Fruit fly (Drosophila melanogaster) whole organism, wandering third instar larva: Measurements from ENCODE around the gene Pus1.
A peak's percentile ranks its signal among the peaks of the same experiment; 100 is the strongest.

Experiments
- CG32264 ChIP-seq: fragments of 200-800 bp; sonication (Bioruptor generic); optimal IDR thresholded peaks from 2 replicates; lab custom pipeline; 2016; ENCODE audit warnings: missing biosample characterization, missing genetic modification characterization
- CG9705 ChIP-seq: fragments of 200-800 bp; sonication (Bioruptor generic); optimal IDR thresholded peaks from 2 replicates; lab custom pipeline; 2018; ENCODE audit warnings: missing biosample characterization, mild to moderate bottlenecking, missing genetic modification characterization
- CrebA ChIP-seq: fragments of 200-800 bp; sonication (Bioruptor generic); optimal IDR thresholded peaks from 2 replicates; lab custom pipeline; 2016; ENCODE audit warnings: missing biosample characterization, mild to moderate bottlenecking, missing genetic modification characterization, borderline replicate concordance
- Dfd ChIP-seq: fragments of >200 bp; optimal IDR thresholded peaks from 2 replicates; lab custom pipeline; 2017; ENCODE audit warnings: missing biosample characterization, missing genetic modification characterization
- Dif ChIP-seq: fragments of 200-275, 200-300 bp; sonication (Bioruptor generic); optimal IDR thresholded peaks from 2 replicates; lab custom pipeline; 2018; ENCODE audit warnings: missing biosample characterization, missing genetic modification characterization; ENCODE audit not compliant: partially characterized antibody
- GATAd ChIP-seq: sonication (Bioruptor generic); optimal IDR thresholded peaks from 2 replicates; lab custom pipeline; 2016; ENCODE audit warnings: missing biosample characterization, missing genetic modification characterization
- HLH106 ChIP-seq: fragments of 200-800 bp; optimal IDR thresholded peaks from 3 replicates; lab custom pipeline; 2019; ENCODE audit warnings: missing biosample characterization, mild to moderate bottlenecking, missing genetic modification characterization, moderate library complexity
- Hr78 ChIP-seq: fragments of >200 bp; optimal IDR thresholded peaks from 2 replicates; lab custom pipeline; 2017; ENCODE audit warnings: missing biosample characterization, missing genetic modification characterization
- Hr83 ChIP-seq: fragments of 200-300 bp; sonication (Bioruptor generic); optimal IDR thresholded peaks from 2 replicates; lab custom pipeline; 2016; ENCODE audit warnings: missing biosample characterization, mild to moderate bottlenecking, missing genetic modification characterization, moderate library complexity; ENCODE audit not compliant: poor library complexity, severe bottlenecking
- Jra ChIP-seq: sonication (Bioruptor generic); optimal IDR thresholded peaks from 2 replicates; lab custom pipeline; 2016; ENCODE audit warnings: missing biosample characterization, missing genetic modification characterization
- Mio ChIP-seq: sonication (Bioruptor generic); optimal IDR thresholded peaks from 2 replicates; lab custom pipeline; 2016; ENCODE audit warnings: missing biosample characterization, missing genetic modification characterization
- N ChIP-seq: fragments of >200 bp; optimal IDR thresholded peaks from 2 replicates; lab custom pipeline; 2018; ENCODE audit warnings: missing biosample characterization, missing external identifiers, missing genetic modification characterization
- OdsH ChIP-seq: fragments of 200-800 bp; sonication (Bioruptor generic); optimal IDR thresholded peaks from 2 replicates; lab custom pipeline; 2016; ENCODE audit warnings: missing biosample characterization, mild to moderate bottlenecking, missing genetic modification characterization
- Rel ChIP-seq, 2 experiments: fragments of 200-800 bp; sonication (Bioruptor generic) in 1 of 2; optimal IDR thresholded peaks; 2 replicates in 1 of 2; 3 replicates in 1 of 2; lab custom pipeline; 2016 to 2019; ENCODE audit warnings: mild to moderate bottlenecking in 2 of 2, missing biosample characterization in 2 of 2, missing genetic modification characterization in 2 of 2, moderate library complexity in 1 of 2
- Sp1 ChIP-seq: fragments of 200-800 bp; sonication (Bioruptor generic); optimal IDR thresholded peaks from 3 replicates; lab custom pipeline; 2019; ENCODE audit warnings: missing biosample characterization, mild to moderate bottlenecking, missing genetic modification characterization, moderate library complexity
- Vsx2 ChIP-seq: fragments of 200-300, 225-300 bp; sonication (Bioruptor generic); optimal IDR thresholded peaks from 2 replicates; lab custom pipeline; 2018; ENCODE audit warnings: missing biosample characterization, missing genetic modification characterization; ENCODE audit not compliant: partially characterized antibody
- br ChIP-seq: fragments of 200-800 bp; sonication (Bioruptor generic); optimal IDR thresholded peaks from 2 replicates; lab custom pipeline; 2016; ENCODE audit warnings: missing biosample characterization, missing genetic modification characterization
- brk ChIP-seq: fragments of 200-800 bp; sonication (Bioruptor generic); optimal IDR thresholded peaks from 2 replicates; lab custom pipeline; 2016; ENCODE audit warnings: missing biosample characterization, mild to moderate bottlenecking, missing genetic modification characterization
- dl ChIP-seq, 2 experiments: fragments of 175-275, 200-275 bp in 1 of 2; fragments of 200-275 bp in 1 of 2; sonication (Bioruptor generic); optimal IDR thresholded peaks; lab custom pipeline; 2018; ENCODE audit warnings: mild to moderate bottlenecking in 2 of 2, missing biosample characterization in 2 of 2, missing genetic modification characterization in 2 of 2, moderate library complexity in 2 of 2; ENCODE audit not compliant: partially characterized antibody in 2 of 2, insufficient read depth in 1 of 2
- dmrt93B ChIP-seq: fragments of 200-800 bp; sonication (Bioruptor generic); optimal IDR thresholded peaks from 2 replicates; lab custom pipeline; 2018; ENCODE audit warnings: missing biosample characterization, mild to moderate bottlenecking, missing genetic modification characterization
- dsf ChIP-seq: sonication (Bioruptor generic); optimal IDR thresholded peaks from 2 replicates; lab custom pipeline; 2016; ENCODE audit warnings: missing biosample characterization, missing genetic modification characterization, borderline replicate concordance
- foxo ChIP-seq, 2 experiments: fragments of 200-800 bp; sonication (Bioruptor generic); optimal IDR thresholded peaks; 2 replicates in 1 of 2; 3 replicates in 1 of 2; lab custom pipeline; 2016 to 2017; ENCODE audit warnings: missing biosample characterization in 2 of 2, missing genetic modification characterization in 2 of 2
- h ChIP-seq: fragments of 200-800 bp; sonication (Bioruptor generic); optimal IDR thresholded peaks from 3 replicates; lab custom pipeline; 2016; ENCODE audit warnings: missing biosample characterization, mild to moderate bottlenecking, missing genetic modification characterization
- pan ChIP-seq: fragments of >200 bp; optimal IDR thresholded peaks from 2 replicates; lab custom pipeline; 2017
- psq ChIP-seq: fragments of 200-800 bp; sonication (Bioruptor generic); optimal IDR thresholded peaks from 3 replicates; lab custom pipeline; 2017; ENCODE audit warnings: missing biosample characterization, mild to moderate bottlenecking, missing genetic modification characterization, moderate library complexity
- rgr ChIP-seq: fragments of 200-800 bp; sonication (Bioruptor generic); optimal IDR thresholded peaks from 3 replicates; lab custom pipeline; 2016; ENCODE audit warnings: missing biosample characterization, mild to moderate bottlenecking, missing genetic modification characterization
- tai ChIP-seq: sonication (Bioruptor generic); optimal IDR thresholded peaks from 2 replicates; lab custom pipeline; 2016; ENCODE audit warnings: missing biosample characterization, missing genetic modification characterization
- woc ChIP-seq: sonication (Bioruptor generic); optimal IDR thresholded peaks from 2 replicates; lab custom pipeline; 2016; ENCODE audit warnings: missing biosample characterization, mild to moderate bottlenecking, missing genetic modification characterization

Gene Pus1

dm6 chr3R:20616801-20617200 is 24.3 kb upstream of the Pus1 start, which contains the start of gene CG15923:
CG15923 (minus strand) TSS chr3R:20616901.
- no peak for TF ChIP-seq h (GFP tag; lab: Kevin White, UChicago)
- no peak for TF ChIP-seq CG9705 (GFP tag; lab: Kevin White, UChicago)
- no peak for TF ChIP-seq Hr78
- TF ChIP-seq GATAd = no peak
- no peak for TF ChIP-seq Vsx2 (GFP tag; lab: Kevin White, UChicago)
- no peak for TF ChIP-seq dl (GFP tag; optimal IDR thresholded peaks at IDR 0.05; lab: Kevin White, UChicago; ENCODE audit: insufficient read depth in 1 of 2, partially characterized antibody in 2 of 2)

- TF ChIP-seq Mio = no peak
- TF ChIP-seq dmrt93B (GFP tag; lab: Kevin White, UChicago) = no peak
- TF ChIP-seq Jra (GFP tag; lab: Kevin White, UChicago) = no peak
- peak; percentile 96 for TF ChIP-seq Dfd
- no peak for TF ChIP-seq Hr83 (GFP tag; lab: Kevin White, UChicago)
These were observed 15.7 kb upstream of the Pus1 start for dm6 chr3R:20608199-20608598.

- no peak for TF ChIP-seq Hr78
- no peak for TF ChIP-seq Dif (GFP tag; lab: Kevin White, UChicago)
- no peak for TF ChIP-seq tai (GFP tag; lab: Kevin White, UChicago)
- TF ChIP-seq dmrt93B (GFP tag; lab: Kevin White, UChicago) = no peak
These were observed 13.2 kb upstream of the Pus1 start for dm6 chr3R:20605562-20606155.

- TF ChIP-seq CG32264 = no peak
- no peak for TF ChIP-seq OdsH (GFP tag; lab: Kevin White, UChicago)
- peak; percentile 92 for TF ChIP-seq Dfd
These were observed 12.6 kb upstream of the Pus1 start for dm6 chr3R:20605078-20605477.

- TF ChIP-seq N (GFP tag; lab: Kevin White, UChicago) = no peak
- TF ChIP-seq psq (GFP tag; lab: Kevin White, UChicago) = no peak
- TF ChIP-seq CG32264 = no peak
- no peak for TF ChIP-seq Hr78
- TF ChIP-seq h (GFP tag; lab: Kevin White, UChicago) = no peak
- no peak for TF ChIP-seq Rel (GFP tag; optimal IDR thresholded peaks at IDR 0.05; lab: Kevin White, UChicago)
- no peak for TF ChIP-seq Rel (tag; optimal IDR thresholded peaks at IDR 0.05; lab: Kevin White, UChicago)
- no peak for TF ChIP-seq woc (GFP tag; lab: Kevin White, UChicago)
- no peak for TF ChIP-seq brk (GFP tag; lab: Kevin White, UChicago)
- no peak for TF ChIP-seq GATAd
- no peak for TF ChIP-seq HLH106
These were observed 11.6 kb upstream of the Pus1 start for dm6 chr3R:20604078-20604477.

- TF ChIP-seq Dfd (no peak), OdsH (GFP tag; lab: Kevin White, UChicago) (no peak), Rel (GFP tag; optimal IDR thresholded peaks at IDR 0.05; lab: Kevin White, UChicago) (no peak), Rel (tag; optimal IDR thresholded peaks at IDR 0.05; lab: Kevin White, UChicago) (no peak), CrebA (GFP tag; lab: Kevin White, UChicago) (no peak), rgr (no peak)
These were observed 10.1 kb upstream of the Pus1 start for dm6 chr3R:20602599-20602998.

dm6 chr3R:20600109-20600508 is 7.6 kb upstream of the Pus1 start:
- TF ChIP-seq dl (GFP tag; optimal IDR thresholded peaks at IDR 0.05; lab: Kevin White, UChicago; ENCODE audit: insufficient read depth in 1 of 2, partially characterized antibody in 2 of 2) = no peak
- TF ChIP-seq br (GFP tag; lab: Kevin White, UChicago) = no peak
- no peak for TF ChIP-seq Dif (GFP tag; lab: Kevin White, UChicago)
- no peak for TF ChIP-seq Rel (GFP tag; optimal IDR thresholded peaks at IDR 0.05; lab: Kevin White, UChicago)
- no peak for TF ChIP-seq Rel (tag; optimal IDR thresholded peaks at IDR 0.05; lab: Kevin White, UChicago)
- TF ChIP-seq psq (GFP tag; lab: Kevin White, UChicago) = no peak
- TF ChIP-seq foxo (GFP tag; optimal IDR thresholded peaks at IDR 0.05; lab: Kevin White, UChicago) = no peak
- no peak for TF ChIP-seq Sp1
- TF ChIP-seq dsf (GFP tag; lab: Kevin White, UChicago) = no peak
- TF ChIP-seq GATAd = no peak
- no peak for TF ChIP-seq pan (lab: Kevin White, UChicago)
- TF ChIP-seq N (GFP tag; lab: Kevin White, UChicago) = no peak
